Fruit fly (Drosophila melanogaster): ENCODE results near the gene Abca3.
A peak's percentile ranks its signal among the peaks of the same experiment; 100 is the strongest.

Gene Abca3

DNA sequence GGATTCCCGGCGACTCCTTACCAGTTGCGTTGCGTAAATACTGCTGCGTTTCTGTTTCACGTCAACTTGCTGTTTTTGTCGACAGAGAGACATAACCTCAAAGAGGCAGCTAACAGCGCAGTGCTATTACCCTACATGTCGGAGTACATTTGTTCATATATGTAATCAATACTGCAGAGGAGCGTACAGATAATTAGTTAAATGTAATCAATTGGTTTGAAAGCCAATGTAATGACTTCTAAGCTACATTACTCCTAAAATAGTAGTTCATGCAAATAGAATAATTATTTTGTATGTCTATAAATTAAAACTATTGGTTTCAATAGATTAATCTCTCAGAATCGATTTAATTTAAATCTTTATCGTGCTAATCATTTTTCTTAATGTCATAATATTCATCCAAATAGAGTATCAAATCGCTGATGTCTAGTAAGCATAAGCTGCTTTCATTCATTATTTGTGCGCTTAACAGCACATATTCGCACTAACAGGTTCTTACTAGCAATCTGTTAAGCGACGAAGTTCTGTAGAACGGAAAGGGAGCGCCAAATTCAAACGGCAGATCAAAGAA lies 12.8 kb upstream of the Abca3 start, which contains the start of the genes SLIRP1 and anox (continued):
- peak; percentile 64; the same call in 1 of the 3 replicates for TF ChIP-seq CG6163 (GFP tag; IDR thresholded peaks at IDR 0.05)
- peak; percentile 80 for TF ChIP-seq eg (GFP tag; IDR thresholded peaks at IDR 0.05)
- TF ChIP-seq svp (GFP tag) = peak; percentile 92
- no peak for TF ChIP-seq CG9139 (GFP tag; optimal IDR thresholded peaks at IDR 0.05)
- TF ChIP-seq cyc (GFP tag; optimal IDR thresholded peaks at IDR 0.05) = peak; percentile 80
- TF ChIP-seq pdm3 (GFP tag; optimal IDR thresholded peaks at IDR 0.05) = peak; percentile 89
- peak; percentile 75 for TF ChIP-seq Ets21C (GFP tag; optimal IDR thresholded peaks at IDR 0.05)
- peak; percentile 82 for TF ChIP-seq CG11762 (GFP tag; optimal IDR thresholded peaks at IDR 0.05; ENCODE audit: insufficient read depth)
- TF ChIP-seq Sox15 (GFP tag; optimal IDR thresholded peaks at IDR 0.05) = peak; percentile 85
- peak; percentile 77 for TF ChIP-seq CG11902 (GFP tag; optimal IDR thresholded peaks at IDR 0.05)
- peak; percentile 90 for TF ChIP-seq topi (GFP tag; optimal IDR thresholded peaks at IDR 0.05)
- TF ChIP-seq CG10669 (GFP tag; optimal IDR thresholded peaks at IDR 0.05) = peak; percentile 92
- TF ChIP-seq CG6808 (GFP tag; optimal IDR thresholded peaks at IDR 0.05) = peak; percentile 86

DNA sequence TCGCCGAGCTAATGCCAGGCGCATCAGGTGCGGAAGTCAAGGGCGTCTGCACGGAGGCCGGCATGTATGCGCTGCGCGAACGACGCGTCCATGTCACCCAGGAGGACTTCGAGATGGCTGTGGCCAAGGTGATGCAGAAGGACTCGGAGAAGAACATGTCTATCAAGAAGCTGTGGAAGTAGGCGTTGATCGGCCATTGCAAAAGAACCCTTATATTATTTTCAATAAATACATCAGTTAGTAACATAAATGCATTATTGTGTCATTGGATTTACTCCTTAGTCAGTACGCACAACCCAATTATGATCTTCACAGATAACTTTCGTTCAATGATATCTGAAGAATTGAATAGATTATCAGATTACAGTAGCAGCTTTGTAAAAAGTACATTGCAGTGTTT lies 11.0 kb upstream of the Abca3 start, which contains the start of gene CG1801:
Gene CG1801 (minus strand): TSS at position 101 of the 400 bp plus-strand sequence.
- TF ChIP-seq CG6163 (GFP tag; IDR thresholded peaks at IDR 0.05) = no peak
- TF ChIP-seq esn (GFP tag; optimal IDR thresholded peaks at IDR 0.05) = no peak

DNA sequence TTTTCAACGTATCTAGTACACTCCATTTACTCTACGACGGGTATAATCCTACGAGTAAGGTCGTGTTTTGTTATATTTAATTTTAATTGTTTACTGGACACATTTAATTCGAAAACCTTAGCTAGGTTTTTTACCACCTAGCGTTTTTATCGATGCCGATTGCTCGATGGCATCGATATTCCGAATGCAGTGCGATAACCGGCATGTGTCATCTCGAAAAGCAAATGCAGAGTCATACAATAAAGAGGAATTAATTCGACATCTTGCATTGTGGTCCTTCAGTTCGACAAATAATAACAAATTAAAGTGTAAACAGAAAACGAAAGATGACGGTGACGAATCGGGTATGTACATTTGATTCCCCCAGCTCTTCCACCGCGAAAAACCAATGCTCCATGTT lies 9.4 kb upstream of the Abca3 start, which contains the start of gene Rpt6:
Gene Rpt6 (plus strand): TSS at position 201 of the 400 bp plus-strand sequence.
- TF ChIP-seq CG6276 (GFP tag; optimal IDR thresholded peaks at IDR 0.05) (no peak), CG32006 (GFP tag; optimal IDR thresholded peaks at IDR 0.05) (no peak), ss (GFP tag; optimal IDR thresholded peaks at IDR 0.05) (no peak), CG11902 (GFP tag; optimal IDR thresholded peaks at IDR 0.05) (no peak), Ets21C (GFP tag; optimal IDR thresholded peaks at IDR 0.05) (no peak), pdm3 (GFP tag; optimal IDR thresholded peaks at IDR 0.05) (no peak), CG6163 (GFP tag; IDR thresholded peaks at IDR 0.05) (no peak), CG6808 (GFP tag; optimal IDR thresholded peaks at IDR 0.05) (no peak), CG4318 (GFP tag; optimal IDR thresholded peaks at IDR 0.05) (no peak), CG8119 (GFP tag; IDR thresholded peaks at IDR 0.05) (no peak), CG7368 (GFP tag; optimal IDR thresholded peaks at IDR 0.05) (no peak), Sox15 (GFP tag; optimal IDR thresholded peaks at IDR 0.05) (no peak), Hr39 (GFP tag; optimal IDR thresholded peaks at IDR 0.05) (no peak), dsx (GFP tag; optimal IDR thresholded peaks at IDR 0.05; ENCODE audit: poor library complexity, severe bottlenecking) (no peak), Hr38 (GFP tag; optimal IDR thresholded peaks at IDR 0.05) (no peak), dac (GFP tag; optimal IDR thresholded peaks at IDR 0.05) (no peak), Hr4 (GFP tag; optimal IDR thresholded peaks at IDR 0.05) (no peak), lz (GFP tag; optimal IDR thresholded peaks at IDR 0.05) (peak; percentile 2), Eip78C (GFP tag) (peak; percentile 59), eg (GFP tag; IDR thresholded peaks at IDR 0.05) (no peak), CG8319 (GFP tag; optimal IDR thresholded peaks at IDR 0.05) (no peak), CG1621 (tag; optimal IDR thresholded peaks at IDR 0.05) (no peak), fd85E (GFP tag; optimal IDR thresholded peaks at IDR 0.05) (no peak), CG6854 (GFP tag; optimal IDR thresholded peaks at IDR 0.05) (peak; percentile 38), spab (GFP tag; optimal IDR thresholded peaks at IDR 0.05) (no peak), Met (GFP tag; optimal IDR thresholded peaks at IDR 0.05) (no peak), salr (GFP tag; optimal IDR thresholded peaks at IDR 0.05) (no peak), CG3919 (GFP tag; optimal IDR thresholded peaks at IDR 0.05) (no peak), topi (GFP tag; optimal IDR thresholded peaks at IDR 0.05) (no peak), esn (GFP tag; optimal IDR thresholded peaks at IDR 0.05) (peak; percentile 13), Smox (GFP tag; optimal IDR thresholded peaks at IDR 0.05) (no peak), Eip93F (GFP tag; optimal IDR thresholded peaks at IDR 0.05) (no peak), vri (GFP tag; optimal IDR thresholded peaks at IDR 0.05) (no peak), CG34406 (GFP tag; optimal IDR thresholded peaks at IDR 0.05) (no peak), Sox14 (GFP tag; optimal IDR thresholded peaks at IDR 0.05) (peak; percentile 16), Blimp-1 (GFP tag; optimal IDR thresholded peaks at IDR 0.05) (no peak), OdsH (GFP tag; optimal IDR thresholded peaks at IDR 0.05) (no peak), CG11762 (GFP tag; optimal IDR thresholded peaks at IDR 0.05; ENCODE audit: insufficient read depth) (no peak), CG31627 (GFP tag; optimal IDR thresholded peaks at IDR 0.05) (no peak), CG11294 (GFP tag; IDR thresholded peaks at IDR 0.05) (no peak), Lpt (GFP tag; optimal IDR thresholded peaks at IDR 0.05) (no peak)

Data from whole organism, prepupa.